Fruit fly (Drosophila melanogaster) whole organism, embryonic: Measurements from ENCODE around the gene solo.

Experiments used
- CG16779 ChIP-seq: fragments of 200-800 bp; sonication (Bioruptor generic); IDR thresholded peaks from 2 replicates; pipeline ENCODE4 v1.3.6; 2022; ENCODE audit warnings: missing biosample characterization, missing genetic modification characterization
- CG5180 ChIP-seq: fragments of 200-800 bp; sonication (Bioruptor generic); optimal IDR thresholded peaks from 3 replicates; lab custom pipeline; 2017; ENCODE audit warnings: missing biosample characterization, missing genetic modification characterization, mild to moderate bottlenecking, moderate library complexity, missing genetic modification reagents
- Taf1 ChIP-seq: fragments of 200-800 bp; sonication (Bioruptor generic); IDR thresholded peaks from 2 replicates; pipeline ENCODE4 v1.3.6; 2022; ENCODE audit warnings: missing biosample characterization, missing genetic modification characterization
- ash1 ChIP-seq: fragments of 200-800 bp; sonication (Bioruptor generic); optimal IDR thresholded peaks from 2 replicates; lab custom pipeline; 2018; ENCODE audit warnings: missing biosample characterization, mild to moderate bottlenecking, missing genetic modification characterization
- dati ChIP-seq: fragments of 200-800 bp; sonication (Bioruptor generic); IDR thresholded peaks from 2 replicates; pipeline ENCODE4 v1.3.6; 2022; ENCODE audit warnings: missing biosample characterization, missing genetic modification characterization
- pfk ChIP-seq: fragments of 200-800 bp; sonication (Bioruptor generic); optimal IDR thresholded peaks from 2 replicates; lab custom pipeline; 2018; ENCODE audit warnings: missing biosample characterization, mild to moderate bottlenecking, missing genetic modification characterization, moderate library complexity

- TF ChIP-seq dati (no peak), pfk (GFP tag; lab: Kevin White, UChicago) (no peak), ash1 (GFP tag; lab: Kevin White, UChicago) (no peak), CG5180 (no peak), Taf1 (GFP tag; lab: Robert Waterston, UW) (no peak), CG16779 (GFP tag; lab: Robert Waterston, UW) (no peak)
These were observed 3.4 kb upstream of the solo start, which contains the start of gene CG33679 for dm6 chr2L:15058118-15058402.
